Worm (Caenorhabditis elegans): ENCODE measurements around the gene M03E7.3.

DNA sequence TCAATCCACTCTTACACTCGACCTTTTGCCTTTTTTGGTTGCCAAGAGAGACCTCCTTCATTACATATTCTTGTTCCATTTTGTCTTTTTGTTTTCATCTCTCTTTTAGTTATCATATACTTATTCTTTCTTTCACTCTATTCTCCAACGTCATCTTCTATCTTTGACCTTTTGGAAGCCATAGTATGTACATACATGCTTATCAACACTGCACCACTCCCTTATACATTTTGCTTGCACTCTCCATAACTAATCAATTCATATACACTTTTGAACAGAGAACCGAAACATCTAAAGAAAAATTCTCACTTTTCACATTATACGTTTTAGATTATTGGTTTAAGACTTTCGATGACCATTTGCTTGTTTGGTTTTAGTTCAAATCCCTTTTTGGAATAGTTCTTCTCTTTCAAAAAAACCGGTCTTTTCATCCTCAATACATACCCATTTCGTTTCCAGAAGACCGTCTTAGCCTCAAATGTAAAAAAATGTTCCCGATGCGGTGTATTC lies 39.2 kb downstream of the M03E7.3 start, which contains the start of gene hex-2:
- TF ChIP-seq lin-39 (tag; optimal IDR thresholded peaks at IDR 0.05) (no peak), ceh-16 (tag; optimal IDR thresholded peaks at IDR 0.05) (no peak), ztf-11 (tag; optimal IDR thresholded peaks at IDR 0.05) (no peak), elt-3 (tag; optimal IDR thresholded peaks at IDR 0.05) (no peak)

Measured in whole organism, L2 larva.